1 fruit fly cellular context compared by ENCODE assay signal in genomic region chrX:21519168-21519671, dm6.
TF ChIP-seq lines count a peak whose summit lies in the region.

Cyp6t1 (minus strand) TSS chrX:21519218.

TF ChIP-seq in whole organism, embryonic, 481 proteins besides CTCF, POLR2A, EP300 and RAD21 (continued from another document):
- TF ChIP-seq Eip74EF (GFP tag; optimal IDR thresholded peaks at IDR 0.05; lab: Kevin White, UChicago) (no peak), mirr (GFP tag; optimal IDR thresholded peaks at IDR 0.05; lab: Kevin White, UChicago) (no peak), nom (GFP tag; optimal IDR thresholded peaks at IDR 0.05; lab: Kevin White, UChicago) (no peak), MBD-R2 (GFP tag; IDR thresholded peaks at IDR 0.05; lab: Robert Waterston, UW) (no peak), chm (GFP tag; IDR thresholded peaks at IDR 0.05; lab: Robert Waterston, UW) (no peak), HLH4C (GFP tag; IDR thresholded peaks at IDR 0.05; lab: Robert Waterston, UW; ENCODE audit: partially characterized antibody) (no peak), CG2199 (GFP tag; IDR thresholded peaks at IDR 0.05; lab: Robert Waterston, UW) (0 out of 3 replicates have a peak, but pooled peaks have one; percentile 16), p53 (GFP tag; optimal IDR thresholded peaks at IDR 0.05; lab: Kevin White, UChicago) (no peak), CG12219 (GFP tag; optimal IDR thresholded peaks at IDR 0.05; lab: Kevin White, UChicago) (no peak), Lim3 (GFP tag; IDR thresholded peaks at IDR 0.05; lab: Robert Waterston, UW) (no peak), abd-A (tag; optimal IDR thresholded peaks at IDR 0.05; lab: Kevin White, UChicago) (no peak), lbe (GFP tag; optimal IDR thresholded peaks at IDR 0.05; lab: Kevin White, UChicago) (no peak), Fer3 (tag; optimal IDR thresholded peaks at IDR 0.05; lab: Kevin White, UChicago) (no peak), CG12659 (GFP tag; optimal IDR thresholded peaks at IDR 0.05; lab: Kevin White, UChicago) (peak; percentile 12), danr (GFP tag; IDR thresholded peaks at IDR 0.05; lab: Robert Waterston, UW) (no peak), CG17359 (tag; optimal IDR thresholded peaks at IDR 0.05; lab: Kevin White, UChicago) (no peak), pum (GFP tag; optimal IDR thresholded peaks at IDR 0.05; lab: Kevin White, UChicago) (no peak), esg (GFP tag; conservative IDR thresholded peaks at IDR 0.05; lab: Robert Waterston, UW) (0 out of 2 replicates have a peak, but pooled peaks have one; percentile 9), CG3163 (GFP tag; optimal IDR thresholded peaks at IDR 0.05; lab: Kevin White, UChicago) (no peak), Sox100B (GFP tag; optimal IDR thresholded peaks at IDR 0.05; lab: Kevin White, UChicago) (no peak), prd (optimal IDR thresholded peaks at IDR 0.05; lab: Kevin White, UChicago) (no peak), prd (GFP tag; IDR thresholded peaks at IDR 0.05; lab: Robert Waterston, UW) (peak; percentile 32; the same call in 1 of the 3 replicates), Hmr (GFP tag; optimal IDR thresholded peaks at IDR 0.05; lab: Kevin White, UChicago) (no peak), CG6765 (GFP tag; optimal IDR thresholded peaks at IDR 0.05; lab: Kevin White, UChicago) (no peak), chif (GFP tag; optimal IDR thresholded peaks at IDR 0.05; lab: Kevin White, UChicago) (peak in 1 of 2 experiments; percentile 4), chinmo (GFP tag; IDR thresholded peaks at IDR 0.05; lab: Robert Waterston, UW; ENCODE audit: partially characterized antibody) (no peak), CG2116 (GFP tag; optimal IDR thresholded peaks at IDR 0.05; lab: Kevin White, UChicago) (no peak), CG8765 (GFP tag; IDR thresholded peaks at IDR 0.05; lab: Robert Waterston, UW) (no peak), cwo (GFP tag; optimal IDR thresholded peaks at IDR 0.05; lab: Kevin White, UChicago) (no peak), Hr51 (GFP tag; optimal IDR thresholded peaks at IDR 0.05; lab: Kevin White, UChicago) (peak in 1 of 2 experiments; percentile 50), CG18619 (GFP tag; optimal IDR thresholded peaks at IDR 0.05; lab: Kevin White, UChicago) (peak; percentile 10), CG13624 (GFP tag; optimal IDR thresholded peaks at IDR 0.05; lab: Kevin White, UChicago) (no peak), Dp (GFP tag; optimal IDR thresholded peaks at IDR 0.05; lab: Kevin White, UChicago) (no peak), exex (tag; optimal IDR thresholded peaks at IDR 0.05; lab: Kevin White, UChicago) (no peak), jing (GFP tag; optimal IDR thresholded peaks at IDR 0.05; lab: Kevin White, UChicago) (no peak), CG8388 (GFP tag; optimal IDR thresholded peaks at IDR 0.05; lab: Kevin White, UChicago) (peak; percentile 16), Blimp-1 (GFP tag; optimal IDR thresholded peaks at IDR 0.05; lab: Kevin White, UChicago) (no peak), gsb (GFP tag; IDR thresholded peaks at IDR 0.05; lab: Robert Waterston, UW) (no peak), her (GFP tag; optimal IDR thresholded peaks at IDR 0.05; lab: Kevin White, UChicago) (no peak), tx (GFP tag; optimal IDR thresholded peaks at IDR 0.05; lab: Kevin White, UChicago) (no peak), CG17612 (GFP tag; IDR thresholded peaks at IDR 0.05; lab: Robert Waterston, UW) (no peak), Sry-β (GFP tag; optimal IDR thresholded peaks at IDR 0.05; lab: Kevin White, UChicago) (no peak), croc (GFP tag; conservative IDR thresholded peaks at IDR 0.05; lab: Robert Waterston, UW) (no peak), Hmx (GFP tag; optimal IDR thresholded peaks at IDR 0.05; lab: Kevin White, UChicago) (no peak), tna (GFP tag; IDR thresholded peaks at IDR 0.05; lab: Robert Waterston, UW; ENCODE audit: partially characterized antibody) (no peak), Trl (optimal IDR thresholded peaks at IDR 0.05; lab: Kevin White, UChicago) (no peak), Trl (GFP tag; optimal IDR thresholded peaks at IDR 0.05; lab: Kevin White, UChicago) (no peak), CG3281 (GFP tag; optimal IDR thresholded peaks at IDR 0.05; lab: Kevin White, UChicago) (no peak), HmgD (GFP tag; optimal IDR thresholded peaks at IDR 0.05; lab: Kevin White, UChicago) (no peak), CG1832 (GFP tag; optimal IDR thresholded peaks at IDR 0.05; lab: Kevin White, UChicago) (no peak), NfI (GFP tag; optimal IDR thresholded peaks at IDR 0.05; lab: Kevin White, UChicago) (no peak), CG14441 (GFP tag; IDR thresholded peaks at IDR 0.05; lab: Robert Waterston, UW) (no peak), CG12942 (GFP tag; optimal IDR thresholded peaks at IDR 0.05; lab: Kevin White, UChicago) (no peak), CG14965 (GFP tag; optimal IDR thresholded peaks at IDR 0.05; lab: Kevin White, UChicago; ENCODE audit: borderline replicate concordance) (no peak), gce (GFP tag; IDR thresholded peaks at IDR 0.05; lab: Robert Waterston, UW) (no peak), wdn (GFP tag; IDR thresholded peaks at IDR 0.05; lab: Robert Waterston, UW) (no peak), CG2120 (GFP tag; optimal IDR thresholded peaks at IDR 0.05; lab: Kevin White, UChicago) (peak; percentile 17), odd (GFP tag; optimal IDR thresholded peaks at IDR 0.05; lab: Kevin White, UChicago) (no peak), Ravus (GFP tag; IDR thresholded peaks at IDR 0.05; lab: Robert Waterston, UW) (no peak), CoRest (tag; optimal IDR thresholded peaks at IDR 0.05; lab: Kevin White, UChicago) (peak; percentile 59), dysf (GFP tag; IDR thresholded peaks at IDR 0.05; lab: Robert Waterston, UW) (no peak), CG13296 (GFP tag; optimal IDR thresholded peaks at IDR 0.05; lab: Kevin White, UChicago) (no peak), CG31441 (GFP tag; IDR thresholded peaks at IDR 0.05; lab: Robert Waterston, UW) (0 out of 2 replicates have a peak, but pooled peaks have one; percentile 25), CG16815 (GFP tag; optimal IDR thresholded peaks at IDR 0.05; lab: Kevin White, UChicago) (peak; percentile 3), CG7745 (tag; optimal IDR thresholded peaks at IDR 0.05; lab: Kevin White, UChicago) (no peak), dmrt99B (tag; optimal IDR thresholded peaks at IDR 0.05; lab: Kevin White, UChicago) (peak; percentile 28), CG10565 (GFP tag; optimal IDR thresholded peaks at IDR 0.05; lab: Kevin White, UChicago) (no peak), Gug (GFP tag; IDR thresholded peaks at IDR 0.05; lab: Robert Waterston, UW) (no peak), CG15601 (tag; optimal IDR thresholded peaks at IDR 0.05; lab: Kevin White, UChicago) (no peak), CG9727 (GFP tag; optimal IDR thresholded peaks at IDR 0.05; lab: Kevin White, UChicago) (peak; percentile 33), Mes4 (GFP tag; optimal IDR thresholded peaks at IDR 0.05; lab: Kevin White, UChicago) (no peak), CG1792 (GFP tag; optimal IDR thresholded peaks at IDR 0.05; lab: Kevin White, UChicago) (no peak), CG18764 (GFP tag; optimal IDR thresholded peaks at IDR 0.05; lab: Kevin White, UChicago) (no peak), bigmax (GFP tag; optimal IDR thresholded peaks at IDR 0.05; lab: Kevin White, UChicago) (no peak), CG8944 (GFP tag; optimal IDR thresholded peaks at IDR 0.05; lab: Kevin White, UChicago) (no peak), CG42726 (GFP tag; IDR thresholded peaks at IDR 0.05; lab: Robert Waterston, UW; ENCODE audit: partially characterized antibody) (no peak), CG8089 (GFP tag; optimal IDR thresholded peaks at IDR 0.05; lab: Kevin White, UChicago) (no peak), ase (GFP tag; IDR thresholded peaks at IDR 0.05; lab: Robert Waterston, UW) (no peak), MTF-1 (GFP tag; optimal IDR thresholded peaks at IDR 0.05; lab: Kevin White, UChicago; ENCODE audit: borderline replicate concordance) (no peak), CG3847 (GFP tag; IDR thresholded peaks at IDR 0.05; lab: Robert Waterston, UW) (no peak), NC2β (GFP tag; optimal IDR thresholded peaks at IDR 0.05; lab: Kevin White, UChicago) (no peak), CG15479 (GFP tag; optimal IDR thresholded peaks at IDR 0.05; lab: Kevin White, UChicago) (no peak), CG15073 (GFP tag; optimal IDR thresholded peaks at IDR 0.05; lab: Kevin White, UChicago) (no peak), unc-4 (GFP tag; IDR thresholded peaks at IDR 0.05; lab: Robert Waterston, UW; ENCODE audit: partially characterized antibody) (no peak), hb (GFP tag; IDR thresholded peaks at IDR 0.05; lab: Robert Waterston, UW; ENCODE audit: partially characterized antibody) (no peak), CG12071 (GFP tag; optimal IDR thresholded peaks at IDR 0.05; lab: Kevin White, UChicago) (no peak), lmd (GFP tag; IDR thresholded peaks at IDR 0.05; lab: Robert Waterston, UW) (no peak), CrebB (tag; optimal IDR thresholded peaks at IDR 0.05; lab: Kevin White, UChicago) (no peak), Gsc (GFP tag; IDR thresholded peaks at IDR 0.05; lab: Robert Waterston, UW) (no peak), slp2 (GFP tag; optimal IDR thresholded peaks at IDR 0.05; lab: Kevin White, UChicago) (no peak), Vsx1 (GFP tag; optimal IDR thresholded peaks at IDR 0.05; lab: Kevin White, UChicago) (no peak), Hsf (GFP tag; optimal IDR thresholded peaks at IDR 0.05; lab: Kevin White, UChicago) (no peak), CG11456 (GFP tag; IDR thresholded peaks at IDR 0.05; lab: Robert Waterston, UW) (no peak), Lhr (GFP tag; optimal IDR thresholded peaks at IDR 0.05; lab: Kevin White, UChicago) (no peak), CG17829 (tag; optimal IDR thresholded peaks at IDR 0.05; lab: Kevin White, UChicago) (no peak), CG10366 (GFP tag; IDR thresholded peaks at IDR 0.05; lab: Robert Waterston, UW) (0 out of 2 replicates have a peak, but pooled peaks have one; percentile 21), Hr78 (GFP tag; optimal IDR thresholded peaks at IDR 0.05; lab: Kevin White, UChicago) (no peak), CG13424 (tag; optimal IDR thresholded peaks at IDR 0.05; lab: Kevin White, UChicago) (no peak), row (GFP tag; IDR thresholded peaks at IDR 0.05; lab: Robert Waterston, UW) (peak; percentile 57; the same call in 2 of the 3 replicates), dati (GFP tag; IDR thresholded peaks at IDR 0.05; lab: Robert Waterston, UW) (no peak), Ssrp (tag; optimal IDR thresholded peaks at IDR 0.05; lab: Kevin White, UChicago) (peak; percentile 29), CG7928 (GFP tag; optimal IDR thresholded peaks at IDR 0.05; lab: Kevin White, UChicago) (no peak), Doc3 (GFP tag; IDR thresholded peaks at IDR 0.05; lab: Robert Waterston, UW; ENCODE audit: partially characterized antibody) (no peak), Xbp1 (GFP tag; optimal IDR thresholded peaks at IDR 0.05; lab: Kevin White, UChicago) (peak; percentile 29), BEAF-32 (GFP tag; optimal IDR thresholded peaks at IDR 0.05; lab: Kevin White, UChicago) (no peak), stc (GFP tag; IDR thresholded peaks at IDR 0.05; lab: Robert Waterston, UW) (no peak), CG5180 (GFP tag; optimal IDR thresholded peaks at IDR 0.05; lab: Kevin White, UChicago) (no peak), D (optimal IDR thresholded peaks at IDR 0.05; lab: Kevin White, UChicago) (no peak), D (GFP tag; optimal IDR thresholded peaks at IDR 0.05; lab: Kevin White, UChicago) (no peak), BtbVII (GFP tag; optimal IDR thresholded peaks at IDR 0.05; lab: Kevin White, UChicago) (no peak), CG4617 (GFP tag; optimal IDR thresholded peaks at IDR 0.05; lab: Kevin White, UChicago; ENCODE audit: borderline replicate concordance) (no peak)
